Fruit fly (Drosophila melanogaster): ENCODE measurements around the gene und.
A peak's percentile ranks its signal among the peaks of the same experiment; 100 is the strongest.

The und gene

DNA sequence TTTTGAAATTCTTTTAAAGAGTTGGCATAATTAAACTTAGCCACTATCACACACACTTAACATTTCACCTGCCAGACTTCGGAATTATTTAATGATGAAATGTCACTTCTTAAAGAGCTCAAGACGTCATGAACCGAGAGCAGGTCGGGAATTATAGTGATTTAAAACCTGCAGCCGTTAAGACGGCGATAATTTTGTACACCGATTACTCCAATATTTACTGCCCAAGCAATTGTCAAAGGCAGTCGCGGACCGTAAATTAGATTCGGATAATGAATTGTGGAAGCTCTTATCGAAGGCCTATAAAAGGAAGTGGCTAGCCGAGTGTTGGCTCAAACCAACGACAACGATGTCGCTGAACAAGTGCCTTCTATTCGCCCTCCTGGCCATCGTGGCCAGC lies 5.6 kb downstream of the und start, which contains the start of gene CG17633:
TSS of gene CG17633 (plus strand) at position 326 of the 400 bp plus-strand sequence.
- TF ChIP-seq EcR (GFP tag; optimal IDR thresholded peaks at IDR 0.05) (no peak), Snoo (tag; optimal IDR thresholded peaks at IDR 0.05) (no peak), CG9948 (tag; optimal IDR thresholded peaks at IDR 0.05) (no peak), CG17806 (tag; optimal IDR thresholded peaks at IDR 0.05) (no peak), Pif1A (GFP tag; optimal IDR thresholded peaks at IDR 0.05) (no peak)

DNA sequence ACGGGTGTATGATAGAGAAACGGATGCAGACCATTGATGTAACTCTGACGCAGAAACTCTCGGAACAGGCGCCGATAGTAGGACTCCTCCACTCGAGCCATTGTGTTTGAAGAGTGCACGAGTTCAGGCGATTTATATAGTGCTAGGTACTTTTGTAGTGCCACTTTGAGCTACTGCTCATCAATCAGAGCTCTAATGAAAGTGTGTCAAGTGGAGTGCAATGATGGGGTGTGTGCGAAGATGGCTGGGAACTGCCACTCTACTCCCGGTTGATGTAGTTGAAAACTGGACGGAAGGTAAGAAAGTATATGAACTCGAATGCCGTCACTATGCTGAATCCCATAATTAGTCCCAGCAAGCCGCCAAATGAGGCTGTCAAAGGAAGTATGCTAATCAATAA lies 7.7 kb downstream of the und start, which contains the start of gene ppk18:
TSS of gene ppk18 (minus strand) at position 101 of the 400 bp plus-strand sequence.
- no peak for TF ChIP-seq Snoo (tag; optimal IDR thresholded peaks at IDR 0.05)
- TF ChIP-seq CG13204 (GFP tag; optimal IDR thresholded peaks at IDR 0.05) = no peak
- no peak for TF ChIP-seq CG8301 (tag; optimal IDR thresholded peaks at IDR 0.05)
- no peak for TF ChIP-seq CG12605 (GFP tag; IDR thresholded peaks at IDR 0.05)
- no peak for TF ChIP-seq CG9948 (tag; optimal IDR thresholded peaks at IDR 0.05)
- no peak for TF ChIP-seq CG15710 (tag; optimal IDR thresholded peaks at IDR 0.05)
- TF ChIP-seq CG17806 (tag; optimal IDR thresholded peaks at IDR 0.05) = no peak
- no peak for TF ChIP-seq D1 (tag; optimal IDR thresholded peaks at IDR 0.05)
- TF ChIP-seq CG8159 (tag; optimal IDR thresholded peaks at IDR 0.05) = no peak
- no peak for TF ChIP-seq CG4496 (GFP tag; IDR thresholded peaks at IDR 0.05)
- no peak for TF ChIP-seq fd96Ca (GFP tag; IDR thresholded peaks at IDR 0.05)
- no peak for TF ChIP-seq CG10348 (GFP tag; IDR thresholded peaks at IDR 0.05)
- no peak for TF ChIP-seq CG32121 (GFP tag; IDR thresholded peaks at IDR 0.05)
- TF ChIP-seq Pif1B (GFP tag; optimal IDR thresholded peaks at IDR 0.05) = no peak
- TF ChIP-seq EcR (GFP tag; optimal IDR thresholded peaks at IDR 0.05) = no peak
- no peak for TF ChIP-seq CG34367 (tag; optimal IDR thresholded peaks at IDR 0.05)
- no peak for TF ChIP-seq gl (tag; optimal IDR thresholded peaks at IDR 0.05)
- TF ChIP-seq CG14655 (GFP tag; optimal IDR thresholded peaks at IDR 0.05) = no peak

DNA sequence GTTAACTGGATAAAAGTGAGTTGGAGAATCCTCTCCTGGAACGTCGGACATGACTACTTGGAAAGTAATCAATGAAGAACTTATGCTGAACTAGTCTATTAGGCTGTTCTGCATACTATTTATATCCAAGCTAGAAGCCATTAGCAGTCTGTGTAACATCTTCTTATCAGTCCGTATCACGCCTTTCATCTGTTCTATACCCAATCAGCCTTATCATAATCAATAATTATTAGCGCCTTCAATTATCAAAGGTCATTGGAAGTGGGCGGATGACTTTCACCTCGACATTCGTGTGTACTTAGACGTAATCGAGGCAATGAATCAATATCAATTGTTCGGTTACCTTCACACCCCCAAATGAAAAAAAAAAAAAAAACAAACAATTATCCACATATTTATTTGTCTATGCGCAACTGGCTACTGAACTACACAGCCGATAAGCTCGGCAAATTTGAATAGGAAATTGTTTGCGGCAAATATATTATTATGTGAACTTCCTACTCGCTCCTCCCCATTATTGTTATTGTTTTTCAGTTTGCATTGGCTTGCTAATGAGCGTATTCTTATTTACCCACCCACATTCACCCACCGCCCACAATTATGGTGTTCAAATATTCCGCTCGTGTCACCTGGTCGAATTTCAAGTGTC lies 11.9 kb downstream of the und start, which contains the start of the genes ppk11 and ppk16:
TSS of gene ppk11 (minus strand) at position 51 of the 649 bp plus-strand sequence.
TSS of gene ppk16 (minus strand) at position 51 of the 649 bp plus-strand sequence.
- no peak for TF ChIP-seq CG13204 (GFP tag; optimal IDR thresholded peaks at IDR 0.05)
- TF ChIP-seq Pif1A (GFP tag; optimal IDR thresholded peaks at IDR 0.05) = no peak
- no peak for TF ChIP-seq Pif1B (GFP tag; optimal IDR thresholded peaks at IDR 0.05)
- no peak for TF ChIP-seq CG9948 (tag; optimal IDR thresholded peaks at IDR 0.05)
- no peak for TF ChIP-seq EcR (GFP tag; optimal IDR thresholded peaks at IDR 0.05)
- TF ChIP-seq Snoo (tag; optimal IDR thresholded peaks at IDR 0.05) = no peak
- TF ChIP-seq Ets98B (GFP tag; IDR thresholded peaks at IDR 0.05) = no peak
- no peak for TF ChIP-seq CG10348 (GFP tag; IDR thresholded peaks at IDR 0.05)
- TF ChIP-seq CG32121 (GFP tag; IDR thresholded peaks at IDR 0.05) = no peak
- TF ChIP-seq CG4496 (GFP tag; IDR thresholded peaks at IDR 0.05) = no peak
- TF ChIP-seq CG8301 (tag; optimal IDR thresholded peaks at IDR 0.05) = no peak
- no peak for TF ChIP-seq D1 (tag; optimal IDR thresholded peaks at IDR 0.05)
- TF ChIP-seq gl (tag; optimal IDR thresholded peaks at IDR 0.05) = no peak
- no peak for TF ChIP-seq CG8159 (tag; optimal IDR thresholded peaks at IDR 0.05)

DNA sequence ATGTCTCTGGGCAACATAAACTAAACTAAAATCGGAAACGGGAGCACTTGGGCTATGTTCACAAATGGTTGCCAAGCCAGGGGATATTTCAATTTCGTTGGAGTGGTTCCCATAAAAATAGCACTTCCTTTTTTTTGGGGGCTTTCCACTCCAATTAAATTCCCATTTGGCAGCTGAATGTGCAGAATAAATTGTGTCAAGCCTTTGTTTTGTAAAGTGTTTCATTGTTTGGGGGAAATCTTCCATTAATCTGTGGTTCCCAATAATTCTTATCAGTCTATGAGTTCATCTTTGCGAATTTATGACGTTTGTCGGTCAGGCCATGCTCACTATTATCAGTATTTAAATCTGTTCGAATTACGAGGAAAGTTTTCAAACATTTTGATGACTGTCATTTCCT lies 14.8 kb downstream of the und start:
- no peak for TF ChIP-seq Pif1A (GFP tag; optimal IDR thresholded peaks at IDR 0.05)
- TF ChIP-seq CG15710 (tag; optimal IDR thresholded peaks at IDR 0.05) = no peak
- TF ChIP-seq CG10348 (GFP tag; IDR thresholded peaks at IDR 0.05) = no peak
- no peak for TF ChIP-seq CG8159 (tag; optimal IDR thresholded peaks at IDR 0.05)
- TF ChIP-seq Ets98B (GFP tag; IDR thresholded peaks at IDR 0.05) = no peak
- no peak for TF ChIP-seq CG9948 (tag; optimal IDR thresholded peaks at IDR 0.05)
- TF ChIP-seq Pif1B (GFP tag; optimal IDR thresholded peaks at IDR 0.05) = no peak
- TF ChIP-seq EcR (GFP tag; optimal IDR thresholded peaks at IDR 0.05) = no peak
- TF ChIP-seq CG4496 (GFP tag; IDR thresholded peaks at IDR 0.05) = no peak
- TF ChIP-seq CG17806 (tag; optimal IDR thresholded peaks at IDR 0.05) = no peak
- TF ChIP-seq D1 (tag; optimal IDR thresholded peaks at IDR 0.05) = no peak
- no peak for TF ChIP-seq fd96Ca (GFP tag; IDR thresholded peaks at IDR 0.05)
- TF ChIP-seq rn (GFP tag; IDR thresholded peaks at IDR 0.05) = no peak
- TF ChIP-seq CG34367 (tag; optimal IDR thresholded peaks at IDR 0.05) = no peak
- TF ChIP-seq gl (tag; optimal IDR thresholded peaks at IDR 0.05) = no peak
- no peak for TF ChIP-seq CG32121 (GFP tag; IDR thresholded peaks at IDR 0.05)
- no peak for TF ChIP-seq CG14655 (GFP tag; optimal IDR thresholded peaks at IDR 0.05)

DNA sequence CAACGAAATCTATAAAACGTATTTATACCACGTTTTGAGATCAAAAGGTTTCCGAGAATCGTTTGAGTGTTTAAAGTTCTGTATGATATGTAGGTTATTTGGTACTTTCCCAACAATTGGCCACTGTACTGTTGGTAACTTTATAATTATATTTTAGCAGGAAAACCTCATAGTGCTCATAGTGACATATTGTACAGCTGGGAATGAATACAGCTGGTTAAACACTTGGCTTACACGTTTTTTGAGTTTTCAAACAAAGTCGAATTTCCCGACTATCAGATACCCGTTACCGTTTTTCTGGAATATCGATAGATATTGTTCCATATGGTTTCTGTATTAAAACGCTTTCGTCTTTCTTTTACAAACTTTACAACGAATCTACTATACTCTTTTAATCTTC lies 15.2 kb downstream of the und start:
- TF ChIP-seq CG15710 (tag; optimal IDR thresholded peaks at IDR 0.05) = no peak
- no peak for TF ChIP-seq CG13204 (GFP tag; optimal IDR thresholded peaks at IDR 0.05)
- TF ChIP-seq Snoo (tag; optimal IDR thresholded peaks at IDR 0.05) = no peak
- no peak for TF ChIP-seq CG17806 (tag; optimal IDR thresholded peaks at IDR 0.05)
- no peak for TF ChIP-seq CG12605 (GFP tag; IDR thresholded peaks at IDR 0.05)
- TF ChIP-seq CG9948 (tag; optimal IDR thresholded peaks at IDR 0.05) = no peak
- TF ChIP-seq CG32121 (GFP tag; IDR thresholded peaks at IDR 0.05) = no peak
- no peak for TF ChIP-seq CG14655 (GFP tag; optimal IDR thresholded peaks at IDR 0.05)
- TF ChIP-seq Ets98B (GFP tag; IDR thresholded peaks at IDR 0.05) = no peak
- TF ChIP-seq EcR (GFP tag; optimal IDR thresholded peaks at IDR 0.05) = no peak
- TF ChIP-seq D1 (tag; optimal IDR thresholded peaks at IDR 0.05) = no peak
- no peak for TF ChIP-seq CG8159 (tag; optimal IDR thresholded peaks at IDR 0.05)
- no peak for TF ChIP-seq Pif1B (GFP tag; optimal IDR thresholded peaks at IDR 0.05)
- TF ChIP-seq CG34367 (tag; optimal IDR thresholded peaks at IDR 0.05) = no peak
- no peak for TF ChIP-seq gl (tag; optimal IDR thresholded peaks at IDR 0.05)

DNA sequence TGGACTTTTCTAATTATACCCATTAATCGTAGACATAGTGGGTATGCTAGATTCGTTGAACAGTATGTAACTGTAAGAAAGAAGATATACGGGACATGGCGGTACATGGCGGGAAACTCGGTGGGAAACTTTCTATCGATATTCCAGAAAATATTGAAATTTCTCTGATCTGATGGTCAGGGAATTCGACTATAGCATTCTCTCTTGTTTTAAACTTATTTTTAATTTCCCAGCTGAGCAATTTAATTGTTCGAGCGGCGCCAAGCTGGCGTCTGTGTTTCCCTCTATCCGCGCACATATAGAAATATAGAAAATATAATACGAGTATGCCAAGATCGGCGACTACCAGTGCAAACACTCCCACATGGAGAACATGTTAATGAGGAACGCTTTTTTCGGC lies 16.0 kb downstream of the und start:
- TF ChIP-seq Pif1B (GFP tag; optimal IDR thresholded peaks at IDR 0.05) = no peak
- peak; percentile 38 for TF ChIP-seq CG14655 (GFP tag; optimal IDR thresholded peaks at IDR 0.05)
- TF ChIP-seq CG4496 (GFP tag; IDR thresholded peaks at IDR 0.05) = peak; percentile 31; the same call in 1 of the 3 replicates
- TF ChIP-seq CG9948 (tag; optimal IDR thresholded peaks at IDR 0.05) = no peak
- peak; percentile 52; the same call in 2 of the 3 replicates for TF ChIP-seq fd96Ca (GFP tag; IDR thresholded peaks at IDR 0.05)
- TF ChIP-seq EcR (GFP tag; optimal IDR thresholded peaks at IDR 0.05) = no peak
- no peak for TF ChIP-seq CG17806 (tag; optimal IDR thresholded peaks at IDR 0.05)
- no peak for TF ChIP-seq CG8159 (tag; optimal IDR thresholded peaks at IDR 0.05)
- TF ChIP-seq CG32121 (GFP tag; IDR thresholded peaks at IDR 0.05) = no peak
- TF ChIP-seq CG15710 (tag; optimal IDR thresholded peaks at IDR 0.05) = no peak
- peak; percentile 20 for TF ChIP-seq Pif1A (GFP tag; optimal IDR thresholded peaks at IDR 0.05)
- no peak for TF ChIP-seq Snoo (tag; optimal IDR thresholded peaks at IDR 0.05)
- TF ChIP-seq CG13204 (GFP tag; optimal IDR thresholded peaks at IDR 0.05) = no peak
- no peak for TF ChIP-seq CG34367 (tag; optimal IDR thresholded peaks at IDR 0.05)
- no peak for TF ChIP-seq D1 (tag; optimal IDR thresholded peaks at IDR 0.05)
- TF ChIP-seq Ets98B (GFP tag; IDR thresholded peaks at IDR 0.05) = no peak; the same call in 1 of the 2 replicates
- TF ChIP-seq CG10348 (GFP tag; IDR thresholded peaks at IDR 0.05) = no peak
- no peak for TF ChIP-seq gl (tag; optimal IDR thresholded peaks at IDR 0.05)
- no peak for TF ChIP-seq CG12605 (GFP tag; IDR thresholded peaks at IDR 0.05)
- TF ChIP-seq CG8301 (tag; optimal IDR thresholded peaks at IDR 0.05) = peak; percentile 17
- TF ChIP-seq rn (GFP tag; IDR thresholded peaks at IDR 0.05) = no peak
